Worm (Caenorhabditis elegans) whole organism, L4 larva: Measurements from ENCODE around the gene Y41E3.6.

Experiments
- ceh-82 ChIP-seq: sonication (generic microtip); optimal IDR thresholded peaks from 2 replicates; lab custom pipeline; 2017; ENCODE audit warnings: missing biosample characterization, missing genetic modification characterization
- ces-1 ChIP-seq: fragments of 150-350 bp; sonication (generic microtip); optimal IDR thresholded peaks from 4 replicates; lab custom pipeline; 2014; ENCODE audit warnings: missing biosample characterization, missing genetic modification reagents, missing genetic modification characterization
- duxl-1 ChIP-seq: sonication (generic microtip); optimal IDR thresholded peaks from 2 replicates; lab custom pipeline; 2016; ENCODE audit warnings: mild to moderate bottlenecking, missing genetic modification characterization, moderate library complexity, missing compliant biosample characterization; ENCODE audit not compliant: poor library complexity
- fkh-10 ChIP-seq: fragments of 150-350 bp; optimal IDR thresholded peaks from 2 replicates; lab custom pipeline; 2014; ENCODE audit warnings: missing biosample characterization, missing genetic modification reagents, missing genetic modification characterization
- jun-1 ChIP-seq: fragments of 150-350 bp; optimal IDR thresholded peaks from 2 replicates; lab custom pipeline; 2014; ENCODE audit warnings: missing biosample characterization, missing genetic modification reagents, missing genetic modification characterization
- lin-39 ChIP-seq: fragments of 150-350 bp; optimal IDR thresholded peaks from 2 replicates; lab custom pipeline; 2014; ENCODE audit warnings: missing biosample characterization, missing genetic modification reagents, missing genetic modification characterization
- mep-1 ChIP-seq: fragments of 150-350 bp; sonication (generic microtip); optimal IDR thresholded peaks from 3 replicates; lab custom pipeline; 2014; ENCODE audit warnings: missing biosample characterization, missing genetic modification characterization
- mxl-3 ChIP-seq: fragments of 200-800 bp; sonication (Bioruptor generic); optimal IDR thresholded peaks from 2 replicates; lab custom pipeline; 2018; ENCODE audit warnings: mild to moderate bottlenecking, missing genetic modification characterization, missing compliant biosample characterization
- nhr-11 ChIP-seq: fragments of 150-350 bp; optimal IDR thresholded peaks from 2 replicates; lab custom pipeline; 2014; ENCODE audit warnings: missing biosample characterization, missing genetic modification characterization
- nhr-28 ChIP-seq: fragments of 150-350 bp; optimal IDR thresholded peaks from 2 replicates; lab custom pipeline; 2014; ENCODE audit warnings: missing biosample characterization, missing genetic modification characterization
- nhr-77 ChIP-seq: fragments of 150-350 bp; optimal IDR thresholded peaks from 2 replicates; lab custom pipeline; 2014; ENCODE audit warnings: missing biosample characterization, missing genetic modification characterization
- spr-3 ChIP-seq: fragments of 200-800 bp; sonication (Bioruptor generic); optimal IDR thresholded peaks from 2 replicates; lab custom pipeline; 2018; ENCODE audit warnings: mild to moderate bottlenecking, missing genetic modification characterization, missing compliant biosample characterization
- unc-130 ChIP-seq: sonication (generic microtip); optimal IDR thresholded peaks from 2 replicates; lab custom pipeline; 2016; ENCODE audit warnings: missing genetic modification reagents, missing genetic modification characterization, missing compliant biosample characterization

DNA sequence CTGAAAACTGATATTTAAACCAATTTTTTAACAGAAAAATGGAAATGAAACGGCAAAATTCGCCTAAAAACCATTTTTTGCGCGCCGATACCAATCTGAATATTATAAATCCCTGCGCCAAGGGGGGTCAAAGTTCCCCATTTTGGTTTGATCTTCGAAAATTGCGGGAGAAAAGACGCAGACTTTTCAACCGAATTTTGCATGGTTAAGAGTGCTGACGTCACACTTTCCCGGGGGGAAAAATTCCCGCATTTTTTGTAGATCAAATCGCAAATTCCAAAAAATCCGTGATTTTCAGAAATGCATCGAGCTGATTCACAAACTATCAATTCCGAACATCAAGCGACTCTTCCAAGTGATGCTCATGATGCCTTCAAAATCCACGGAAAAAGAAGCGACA is 23.0 kb downstream of the Y41E3.6 start:
- TF ChIP-seq mep-1 (tag; lab: Kevin White, UChicago) (no peak), nhr-77 (tag; lab: Kevin White, UChicago) (no peak), lin-39 (tag; lab: Kevin White, UChicago) (no peak), duxl-1 (tag; lab: Kevin White, UChicago) (no peak), jun-1 (tag; lab: Kevin White, UChicago) (no peak), nhr-11 (tag; lab: Kevin White, UChicago) (no peak), fkh-10 (no peak), ces-1 (GFP tag; lab: Kevin White, UChicago) (no peak), nhr-28 (tag; lab: Kevin White, UChicago) (no peak), mxl-3 (GFP tag; lab: Kevin White, UChicago) (no peak), unc-130 (GFP tag; lab: Kevin White, UChicago) (no peak), spr-3 (GFP tag; lab: Kevin White, UChicago) (no peak), ceh-82 (no peak)
